Worm (Caenorhabditis elegans) whole organism, L4 larva: ENCODE results near the gene snu-13.

Experiments used
- F10B5.3 ChIP-seq: sonication (generic microtip); optimal IDR thresholded peaks from 2 replicates; lab custom pipeline; 2016; ENCODE audit warnings: mild to moderate bottlenecking, missing genetic modification characterization, missing compliant biosample characterization
- F26F4.8 ChIP-seq: fragments of 200-800 bp; sonication (Bioruptor generic); conservative IDR thresholded peaks from 2 replicates; pipeline ENCODE4 v1.3.6; 2022; ENCODE audit warnings: missing genetic modification characterization, missing compliant biosample characterization
- F44E2.7 ChIP-seq: fragments of 200-800 bp; sonication (Bioruptor generic); IDR thresholded peaks from 2 replicates; pipeline ENCODE4 v2.1.2; 2022; ENCODE audit warnings: missing genetic modification characterization, missing compliant biosample characterization
- aha-1 ChIP-seq: fragments of 150-350 bp; peaks from one replicate; lab custom pipeline; 2014; ENCODE audit warnings: missing biosample characterization, missing genetic modification characterization
- ama-1 ChIP-seq: fragments of 150-350 bp; optimal IDR thresholded peaks from 2 replicates; lab custom pipeline; 2014; ENCODE audit warnings: inconsistent platforms, mixed read lengths
- ceh-20 ChIP-seq: fragments of 200-800 bp; sonication (Bioruptor generic); IDR thresholded peaks from 2 replicates; pipeline ENCODE4 v1.3.6; 2022; ENCODE audit warnings: missing genetic modification reagents, missing genetic modification characterization, missing compliant biosample characterization
- daf-16 ChIP-seq, 3 experiments: sonication (generic microtip); optimal IDR thresholded peaks; 2 replicates each; lab custom pipeline; 2016 to 2017; ENCODE audit warnings: missing genetic modification characterization in 3 of 3, missing genetic modification reagents in 3 of 3, mild to moderate bottlenecking in 2 of 3, missing compliant biosample characterization in 2 of 3, missing biosample characterization in 1 of 3, moderate library complexity in 1 of 3
- dmd-6 ChIP-seq: fragments of 200-800 bp; sonication (Bioruptor generic); IDR thresholded peaks from 2 replicates; pipeline ENCODE4 v1.3.6; 2022; ENCODE audit warnings: missing genetic modification reagents, missing genetic modification characterization, missing compliant biosample characterization
- dve-1 ChIP-seq: sonication (generic microtip); optimal IDR thresholded peaks from 2 replicates; lab custom pipeline; 2017; ENCODE audit warnings: antibody characterized with exemption, mild to moderate bottlenecking, missing genetic modification characterization, missing compliant biosample characterization; ENCODE audit not compliant: insufficient read depth
- fkh-10 ChIP-seq: fragments of 150-350 bp; optimal IDR thresholded peaks from 2 replicates; lab custom pipeline; 2014; ENCODE audit warnings: missing biosample characterization, missing genetic modification reagents, missing genetic modification characterization
- hlh-11 ChIP-seq: fragments of 200-800 bp; sonication (Bioruptor generic); optimal IDR thresholded peaks from 2 replicates; lab custom pipeline; 2018; ENCODE audit warnings: mild to moderate bottlenecking, missing genetic modification characterization, missing compliant biosample characterization
- hmg-1.1 ChIP-seq: fragments of 200-800 bp; sonication (Bioruptor generic); IDR thresholded peaks from 2 replicates; pipeline ENCODE4 v1.3.6; 2022; ENCODE audit warnings: missing genetic modification reagents, missing genetic modification characterization, missing compliant biosample characterization
- lin-13 ChIP-seq: fragments of 150-350 bp; optimal IDR thresholded peaks from 2 replicates; lab custom pipeline; 2014; ENCODE audit warnings: missing biosample characterization, missing genetic modification reagents, missing genetic modification characterization
- lin-29 ChIP-seq: fragments of 200-800 bp; sonication (Bioruptor generic); IDR thresholded peaks from 2 replicates; pipeline ENCODE4 v1.3.6; 2022; ENCODE audit warnings: missing genetic modification reagents, missing genetic modification characterization, missing compliant biosample characterization
- mdl-1 ChIP-seq, 2 experiments: fragments of 150-350 bp in 1 of 2; sonication (generic microtip) in 1 of 2; optimal IDR thresholded peaks; 2 replicates each; lab custom pipeline; 2014 to 2017; ENCODE audit warnings: missing biosample characterization in 2 of 2, missing genetic modification characterization in 2 of 2
- mdt-29 ChIP-seq: fragments of 200-800 bp; sonication (Bioruptor generic); IDR thresholded peaks from 2 replicates; pipeline ENCODE4 v1.3.6; 2022; ENCODE audit warnings: missing genetic modification reagents, missing genetic modification characterization, missing compliant biosample characterization
- mes-2 ChIP-seq: sonication (generic microtip); optimal IDR thresholded peaks from 2 replicates; lab custom pipeline; 2016; ENCODE audit warnings: missing genotype, mild to moderate bottlenecking, missing genetic modification characterization, missing compliant biosample characterization; ENCODE audit not compliant: poor library complexity, severe bottlenecking
- mxl-2 ChIP-seq: fragments of 200-800 bp; sonication (Bioruptor generic); conservative IDR thresholded peaks from 2 replicates; pipeline ENCODE4 v1.3.6; 2022; ENCODE audit warnings: missing genetic modification reagents, missing genetic modification characterization, missing compliant biosample characterization
- nhr-11 ChIP-seq: fragments of 150-350 bp; optimal IDR thresholded peaks from 2 replicates; lab custom pipeline; 2014; ENCODE audit warnings: missing biosample characterization, missing genetic modification characterization
- nhr-25 ChIP-seq: sonication (generic microtip); optimal IDR thresholded peaks from 2 replicates; lab custom pipeline; 2017; ENCODE audit warnings: missing genetic modification characterization, mild to moderate bottlenecking, missing compliant biosample characterization, antibody characterized with exemption, moderate library complexity, borderline replicate concordance; ENCODE audit not compliant: insufficient read depth
- nhr-28 ChIP-seq: fragments of 150-350 bp; optimal IDR thresholded peaks from 2 replicates; lab custom pipeline; 2014; ENCODE audit warnings: missing biosample characterization, missing genetic modification characterization
- nhr-48 ChIP-seq: sonication (generic microtip); optimal IDR thresholded peaks from 2 replicates; lab custom pipeline; 2016; ENCODE audit warnings: mild to moderate bottlenecking, missing genetic modification characterization, missing compliant biosample characterization
- nhr-76 ChIP-seq: fragments of 150-350 bp; optimal IDR thresholded peaks from 2 replicates; lab custom pipeline; 2014; ENCODE audit warnings: missing biosample characterization, missing genetic modification characterization
- nhr-77 ChIP-seq: fragments of 150-350 bp; optimal IDR thresholded peaks from 2 replicates; lab custom pipeline; 2014; ENCODE audit warnings: missing biosample characterization, missing genetic modification characterization
- php-3 ChIP-seq: fragments of 200-800 bp; sonication (Bioruptor generic); IDR thresholded peaks from 2 replicates; pipeline ENCODE4 v1.3.6; 2022; ENCODE audit warnings: missing genetic modification reagents, missing genetic modification characterization, missing compliant biosample characterization
- pqm-1 ChIP-seq: sonication (generic microtip); optimal IDR thresholded peaks from 2 replicates; lab custom pipeline; 2017; ENCODE audit warnings: missing biosample characterization, missing genetic modification characterization
- saeg-2 ChIP-seq: fragments of 200-800 bp; sonication (Bioruptor generic); IDR thresholded peaks from 2 replicates; pipeline ENCODE4 v1.3.6; 2022; ENCODE audit warnings: missing genetic modification reagents, missing genetic modification characterization, missing compliant biosample characterization
- sdz-12 ChIP-seq: fragments of 200-800 bp; sonication (Bioruptor generic); optimal IDR thresholded peaks from 2 replicates; lab custom pipeline; 2018; ENCODE audit warnings: mild to moderate bottlenecking, missing genetic modification characterization, missing compliant biosample characterization
- set-16 ChIP-seq: fragments of 200-800 bp; sonication (Bioruptor generic); IDR thresholded peaks from 2 replicates; pipeline ENCODE4 v1.3.6; 2022; ENCODE audit warnings: missing genetic modification reagents, missing genetic modification characterization, missing compliant biosample characterization
- snpc-4 ChIP-seq: fragments of 150-350 bp; optimal IDR thresholded peaks from 2 replicates; lab custom pipeline; 2014; ENCODE audit warnings: missing biosample characterization, missing genetic modification characterization
- unc-130 ChIP-seq: sonication (generic microtip); optimal IDR thresholded peaks from 2 replicates; lab custom pipeline; 2016; ENCODE audit warnings: missing genetic modification reagents, missing genetic modification characterization, missing compliant biosample characterization
- unc-62 ChIP-seq, 3 experiments: fragments of 150-350 bp in 1 of 3; sonication (generic microtip); optimal IDR thresholded peaks in 2 of 3; peaks in 1 of 3; 1 replicate in 1 of 3; 2 replicates in 2 of 3; lab custom pipeline; 2014 to 2017; ENCODE audit warnings: missing biosample characterization in 3 of 3, missing genetic modification characterization in 3 of 3, missing genetic modification reagents in 3 of 3, missing genotype in 1 of 3
- ztf-7 ChIP-seq: fragments of 150-350 bp; optimal IDR thresholded peaks from 2 replicates; lab custom pipeline; 2014; ENCODE audit warnings: missing biosample characterization, missing genetic modification characterization

Gene snu-13

ce11 chrII:10643403-10643802, 15.0 kb downstream of the snu-13 start, which contains the start of gene M28.4:
Gene M28.4 (plus strand): TSS chrII:10643703.
- no peak for TF ChIP-seq F10B5.3
- TF ChIP-seq nhr-48 (tag; lab: Kevin White, UChicago): no peak
- no peak for TF ChIP-seq ceh-20 (GFP tag; lab: Robert Waterston, UW)
- TF ChIP-seq php-3 (GFP tag; lab: Robert Waterston, UW): no peak
- no peak for TF ChIP-seq lin-29 (GFP tag; lab: Robert Waterston, UW)
- no peak for TF ChIP-seq ztf-7 (tag; lab: Kevin White, UChicago)
- TF ChIP-seq mdl-1 (tag; optimal IDR thresholded peaks at IDR 0.05; lab: Kevin White, UChicago): no peak
- TF ChIP-seq mes-2: no peak
- no peak for TF ChIP-seq F44E2.7 (GFP tag; lab: Robert Waterston, UW)
- TF ChIP-seq lin-13 (GFP tag; lab: Kevin White, UChicago): no peak
- TF ChIP-seq mdt-29: no peak
- TF ChIP-seq saeg-2 (GFP tag; lab: Robert Waterston, UW): no peak
- TF ChIP-seq mxl-2 (GFP tag; lab: Robert Waterston, UW): no peak
- TF ChIP-seq pqm-1 (tag; lab: Kevin White, UChicago): no peak
- TF ChIP-seq sdz-12 (GFP tag; lab: Kevin White, UChicago): no peak
- TF ChIP-seq ama-1: no peak
- no peak for TF ChIP-seq dmd-6 (GFP tag; lab: Robert Waterston, UW)
- TF ChIP-seq fkh-10 (GFP tag; lab: Kevin White, UChicago): no peak

- TF ChIP-seq unc-62 (GFP tag; optimal IDR thresholded peaks at IDR 0.05 in 1 of 2; lab: Kevin White, UChicago): peak in 1 of 2 experiments; percentile 40
- TF ChIP-seq unc-62 (tag; optimal IDR thresholded peaks at IDR 0.05; lab: Kevin White, UChicago): no peak
- TF ChIP-seq F10B5.3: no peak
Observed at ce11 chrII:10639110-10639509, 19.3 kb downstream of the snu-13 start, which contains the start of gene M28.9. Gene M28.9 (plus strand): TSS chrII:10639410.

- peak; percentile 80; the same call in 1 of the 2 replicates for TF ChIP-seq set-16 (GFP tag; lab: Robert Waterston, UW)
Observed at ce11 chrII:10637681-10638080, 20.7 kb downstream of the snu-13 start.

ce11 chrII:10630944-10631343, 27.5 kb downstream of the snu-13 start:
- TF ChIP-seq nhr-76 (tag; lab: Kevin White, UChicago): no peak
- peak; percentile 63 for TF ChIP-seq pqm-1 (tag; lab: Kevin White, UChicago)
- TF ChIP-seq, all 104 proteins: peak for 1

ce11 chrII:10627963-10628362, 30.5 kb downstream of the snu-13 start, which contains the start of gene M28.8:
Gene M28.8 (plus strand): TSS chrII:10628263.
- no peak for TF ChIP-seq nhr-28
- TF ChIP-seq nhr-76 (tag; lab: Kevin White, UChicago): no peak
- TF ChIP-seq F26F4.8 (GFP tag; lab: Robert Waterston, UW): no peak
- TF ChIP-seq nhr-11 (tag; lab: Kevin White, UChicago): no peak
- TF ChIP-seq snpc-4 (tag; lab: Kevin White, UChicago): no peak
- TF ChIP-seq sdz-12 (GFP tag; lab: Kevin White, UChicago): no peak
- TF ChIP-seq hmg-1.1 (GFP tag; lab: Robert Waterston, UW): no peak
- TF ChIP-seq ztf-7 (tag; lab: Kevin White, UChicago): no peak
- no peak for TF ChIP-seq unc-130 (GFP tag; lab: Kevin White, UChicago)

- TF ChIP-seq pqm-1 (tag; lab: Kevin White, UChicago): peak; percentile 90
- TF ChIP-seq dmd-6 (GFP tag; lab: Robert Waterston, UW): peak; percentile 64
- no peak for TF ChIP-seq nhr-25
- TF ChIP-seq nhr-77 (tag; lab: Kevin White, UChicago): no peak
- peak; percentile 32 for TF ChIP-seq dve-1
- no peak for TF ChIP-seq daf-16 (GFP tag; optimal IDR thresholded peaks at IDR 0.05; lab: Kevin White, UChicago)
- TF ChIP-seq daf-16 (tag; optimal IDR thresholded peaks at IDR 0.05; lab: Kevin White, UChicago): peak; percentile 53
- peak; percentile 35 for TF ChIP-seq aha-1
- TF ChIP-seq hlh-11 (tag; lab: Kevin White, UChicago): peak; percentile 67
- peak; percentile 75 for TF ChIP-seq nhr-28
Observed at ce11 chrII:10627086-10627485, 31.3 kb downstream of the snu-13 start.
